Worm (Caenorhabditis elegans): ENCODE measurements around the gene str-211.

The str-211 gene

ce11 chrV:4924618-4925017, 19.5 kb downstream of the str-211 start, which contains the start of gene srh-20:
Gene srh-20 (plus strand): TSS chrV:4924918.
- TF ChIP-seq nhr-48 (tag; optimal IDR thresholded peaks at IDR 0.05) (no peak), R02D3.7 (tag; optimal IDR thresholded peaks at IDR 0.05) (no peak), fkh-10 (GFP tag; optimal IDR thresholded peaks at IDR 0.05) (no peak), ceh-82 (tag; optimal IDR thresholded peaks at IDR 0.05) (no peak), hlh-11 (tag; optimal IDR thresholded peaks at IDR 0.05) (no peak), dmd-8 (GFP tag; IDR thresholded peaks at IDR 0.05) (no peak), egl-27 (tag; optimal IDR thresholded peaks at IDR 0.05) (no peak), mdl-1 (tag; optimal IDR thresholded peaks at IDR 0.05) (no peak), ZK337.2 (GFP tag; IDR thresholded peaks at IDR 0.05) (no peak), mxl-2 (GFP tag; conservative IDR thresholded peaks at IDR 0.05) (no peak), pha-4 (GFP tag; IDR thresholded peaks at IDR 0.05) (no peak), pha-4 (tag; optimal IDR thresholded peaks at IDR 0.05) (no peak), nhr-6 (tag; optimal IDR thresholded peaks at IDR 0.05) (no peak)

- TF ChIP-seq ZK546.5 (tag; optimal IDR thresholded peaks at IDR 0.05): no peak
- no peak for TF ChIP-seq hmg-1.1 (GFP tag; IDR thresholded peaks at IDR 0.05)
- no peak for TF ChIP-seq mes-2 (tag; optimal IDR thresholded peaks at IDR 0.05; ENCODE audit: poor library complexity, severe bottlenecking)
- no peak for TF ChIP-seq duxl-1 (tag; optimal IDR thresholded peaks at IDR 0.05; ENCODE audit: poor library complexity)
- TF ChIP-seq zip-2 (tag; optimal IDR thresholded peaks at IDR 0.05): no peak
- TF ChIP-seq dpl-1 (GFP tag; optimal IDR thresholded peaks at IDR 0.05): no peak
- TF ChIP-seq nhr-102 (tag; optimal IDR thresholded peaks at IDR 0.05): no peak
- no peak for TF ChIP-seq ama-1 (optimal IDR thresholded peaks at IDR 0.05)
- no peak for TF ChIP-seq mxl-2 (GFP tag; conservative IDR thresholded peaks at IDR 0.05)
- no peak for TF ChIP-seq gei-8 (GFP tag; optimal IDR thresholded peaks at IDR 0.05)
- TF ChIP-seq lin-1 (GFP tag; IDR thresholded peaks at IDR 0.05): no peak
- no peak for TF ChIP-seq hlh-30 (tag; optimal IDR thresholded peaks at IDR 0.05; ENCODE audit: insufficient read depth)
- no peak for TF ChIP-seq Y75B8A.6 (GFP tag; IDR thresholded peaks at IDR 0.05)
- TF ChIP-seq ztf-7 (tag; optimal IDR thresholded peaks at IDR 0.05): no peak
- no peak for TF ChIP-seq nhr-48 (tag; optimal IDR thresholded peaks at IDR 0.05)
- TF ChIP-seq pqm-1 (tag; optimal IDR thresholded peaks at IDR 0.05): no peak
- TF ChIP-seq ceh-32 (tag; optimal IDR thresholded peaks at IDR 0.05; ENCODE audit: poor library complexity): no peak
- TF ChIP-seq spr-3 (GFP tag; optimal IDR thresholded peaks at IDR 0.05): no peak
- TF ChIP-seq unc-62 (GFP tag; optimal IDR thresholded peaks at IDR 0.05 in 1 of 2): no peak
- TF ChIP-seq unc-62 (tag; optimal IDR thresholded peaks at IDR 0.05): no peak
Measured at ce11 chrV:4922024-4922423, 22.1 kb downstream of the str-211 start, which contains the start of gene srh-22. Gene srh-22 (plus strand): TSS chrV:4922324.

ce11 chrV:4920690-4921152, 23.4 kb downstream of the str-211 start, which contains the start of the genes C02E7.8 and srh-23:
Gene C02E7.8 (minus strand): TSS chrV:4920790.
Gene srh-23 (plus strand): TSS chrV:4921102.
- no peak for TF ChIP-seq ZK337.2 (GFP tag; IDR thresholded peaks at IDR 0.05)
- no peak for TF ChIP-seq F49E8.2 (tag; optimal IDR thresholded peaks at IDR 0.05; ENCODE audit: borderline replicate concordance)
- no peak for TF ChIP-seq R02D3.7 (tag; optimal IDR thresholded peaks at IDR 0.05)
- TF ChIP-seq madf-9 (GFP tag; conservative IDR thresholded peaks at IDR 0.05): no peak
- TF ChIP-seq rbr-2 (tag; optimal IDR thresholded peaks at IDR 0.05): no peak
- TF ChIP-seq F44E2.7 (GFP tag; IDR thresholded peaks at IDR 0.05): no peak
- TF ChIP-seq egl-27 (tag; optimal IDR thresholded peaks at IDR 0.05): no peak
- no peak for TF ChIP-seq nhr-6 (tag; optimal IDR thresholded peaks at IDR 0.05)
- TF ChIP-seq gei-8 (GFP tag; optimal IDR thresholded peaks at IDR 0.05): no peak
- TF ChIP-seq hmg-1.1 (GFP tag; IDR thresholded peaks at IDR 0.05): no peak
- no peak for TF ChIP-seq hif-1 (tag; optimal IDR thresholded peaks at IDR 0.05)
- no peak for TF ChIP-seq lin-13 (GFP tag; optimal IDR thresholded peaks at IDR 0.05)
- TF ChIP-seq lsy-2 (tag; optimal IDR thresholded peaks at IDR 0.05): no peak
- no peak for TF ChIP-seq T26A8.4 (GFP tag; IDR thresholded peaks at IDR 0.05)
- TF ChIP-seq F26F4.8 (GFP tag; conservative IDR thresholded peaks at IDR 0.05): no peak
